Worm (Caenorhabditis elegans): Measurements from ENCODE around the gene ugt-20.

ugt-20 gene

ce11 chrIV:6032413-6032812 lies 51.0 kb downstream of the ugt-20 start:
- no peak for TF ChIP-seq lin-11 (tag; optimal IDR thresholded peaks at IDR 0.05)
- TF ChIP-seq nhr-237 (tag; optimal IDR thresholded peaks at IDR 0.05): no peak
- no peak for TF ChIP-seq unc-55 (GFP tag; optimal IDR thresholded peaks at IDR 0.05)
- TF ChIP-seq gmeb-1 (tag; optimal IDR thresholded peaks at IDR 0.05): no peak
- no peak for TF ChIP-seq ztf-1 (GFP tag; conservative IDR thresholded peaks at IDR 0.05)
- no peak for TF ChIP-seq crh-2 (tag; optimal IDR thresholded peaks at IDR 0.05)
- TF ChIP-seq sma-3 (GFP tag; optimal IDR thresholded peaks at IDR 0.05): no peak
